Worm (Caenorhabditis elegans) whole organism, L1 larva: Measurements from ENCODE around the gene F58B4.2.
A peak's percentile ranks its signal among the peaks of the same experiment; 100 is the strongest.

ENCODE experiments used
- C04F5.9 ChIP-seq: sonication (generic microtip); optimal IDR thresholded peaks from 2 replicates; lab custom pipeline; 2016; ENCODE audit warnings: missing genetic modification characterization, missing compliant biosample characterization
- C16A3.4 ChIP-seq: fragments of 150-350 bp; optimal IDR thresholded peaks from 2 replicates; lab custom pipeline; 2014; ENCODE audit warnings: missing biosample characterization, missing genetic modification characterization
- C34B4.2 ChIP-seq: sonication (generic microtip); optimal IDR thresholded peaks from 2 replicates; lab custom pipeline; 2017; ENCODE audit warnings: mild to moderate bottlenecking, missing genetic modification characterization, missing compliant biosample characterization
- F16B12.6 ChIP-seq: fragments of 150-350 bp; optimal IDR thresholded peaks from 2 replicates; lab custom pipeline; 2014; ENCODE audit warnings: missing biosample characterization, missing genetic modification characterization
- aha-1 ChIP-seq: fragments of 150-350 bp; optimal IDR thresholded peaks from 2 replicates; lab custom pipeline; 2014; ENCODE audit warnings: missing biosample characterization, missing genetic modification characterization
- ama-1 ChIP-seq: fragments of 150-350 bp; optimal IDR thresholded peaks from 2 replicates; lab custom pipeline; 2014
- blmp-1 ChIP-seq: fragments of 150-350 bp; optimal IDR thresholded peaks from 2 replicates; lab custom pipeline; 2014; ENCODE audit warnings: missing biosample characterization, missing genetic modification characterization
- ceh-63 ChIP-seq: fragments of 200-800 bp; sonication (Bioruptor generic); optimal IDR thresholded peaks from 2 replicates; lab custom pipeline; 2018; ENCODE audit warnings: mild to moderate bottlenecking, missing genetic modification characterization, missing compliant biosample characterization
- ceh-8 ChIP-seq: fragments of 200-800 bp; sonication (Bioruptor generic); optimal IDR thresholded peaks from 2 replicates; lab custom pipeline; 2018; ENCODE audit warnings: mild to moderate bottlenecking, missing genetic modification characterization, moderate library complexity, missing compliant biosample characterization
- ceh-82 ChIP-seq, 3 experiments: fragments of 150-350 bp in 1 of 3; sonication (generic microtip) in 2 of 3; optimal IDR thresholded peaks; 2 replicates each; lab custom pipeline; 2014 to 2017; ENCODE audit warnings: missing biosample characterization in 3 of 3, missing genetic modification characterization in 3 of 3
- ceh-88 ChIP-seq: fragments of 200-800 bp; sonication (Bioruptor generic); IDR thresholded peaks from 2 replicates; pipeline ENCODE4 v1.3.6; 2022; ENCODE audit warnings: missing genetic modification characterization, missing compliant biosample characterization
- dpl-1 ChIP-seq, 3 experiments: fragments of 150-350 bp in 2 of 3; sonication (generic microtip) in 1 of 3; optimal IDR thresholded peaks; 2 replicates each; lab custom pipeline; 2014 to 2017; ENCODE audit warnings: missing biosample characterization in 3 of 3, missing genetic modification characterization in 3 of 3, missing genetic modification reagents in 3 of 3
- dsc-1 ChIP-seq: sonication (generic microtip); optimal IDR thresholded peaks from 2 replicates; lab custom pipeline; 2016; ENCODE audit warnings: mild to moderate bottlenecking, missing genetic modification characterization, missing compliant biosample characterization
- efl-1 ChIP-seq, 4 experiments: fragments of 150-350 bp; optimal IDR thresholded peaks in 3 of 4; peaks in 1 of 4; 1 replicate in 1 of 4; 2 replicates in 3 of 4; lab custom pipeline; 2014; ENCODE audit warnings: missing biosample characterization in 2 of 4, missing genetic modification characterization in 2 of 4, missing genetic modification reagents in 2 of 4
- egl-13 ChIP-seq: sonication (generic microtip); optimal IDR thresholded peaks from 2 replicates; lab custom pipeline; 2016; ENCODE audit warnings: missing genotype, missing genetic modification reagents, missing genetic modification characterization, missing compliant biosample characterization
- egl-27 ChIP-seq, 2 experiments: fragments of 150-350 bp in 1 of 2; sonication (generic microtip); optimal IDR thresholded peaks; 3 replicates each; lab custom pipeline; 2017 to 2018; ENCODE audit warnings: missing biosample characterization in 2 of 2, missing genetic modification characterization in 2 of 2, missing genetic modification reagents in 2 of 2
- elt-2 ChIP-seq: sonication (generic microtip); optimal IDR thresholded peaks from 2 replicates; lab custom pipeline; 2016; ENCODE audit warnings: missing genetic modification characterization, mild to moderate bottlenecking, inconsistent platforms, missing compliant biosample characterization, missing genetic modification reagents
- elt-3 ChIP-seq, 6 experiments: fragments of 150-350 bp in 1 of 6; sonication (generic microtip); optimal IDR thresholded peaks; 2 replicates each; lab custom pipeline; 2017 to 2018; ENCODE audit warnings: missing biosample characterization in 6 of 6, missing genetic modification characterization in 6 of 6, inconsistent platforms in 1 of 6
- fkh-10 ChIP-seq: sonication (generic microtip); optimal IDR thresholded peaks from 2 replicates; lab custom pipeline; 2017; ENCODE audit warnings: missing biosample characterization, missing genetic modification reagents, missing genetic modification characterization
- fkh-4 ChIP-seq: sonication (generic microtip); optimal IDR thresholded peaks from 2 replicates; lab custom pipeline; 2016; ENCODE audit warnings: missing compliant biosample characterization, missing genetic modification characterization, borderline replicate concordance
- fos-1 ChIP-seq: fragments of 150-350 bp; optimal IDR thresholded peaks from 2 replicates; lab custom pipeline; 2014; ENCODE audit warnings: missing biosample characterization, missing genetic modification characterization
- grh-1 ChIP-seq: fragments of 200-800 bp; sonication (Bioruptor generic); IDR thresholded peaks from 2 replicates; pipeline ENCODE4 v1.3.6; 2022; ENCODE audit warnings: missing genetic modification reagents, missing genetic modification characterization, missing compliant biosample characterization
- hlh-17 ChIP-seq: fragments of 200-800 bp; sonication (Bioruptor generic); optimal IDR thresholded peaks from 2 replicates; lab custom pipeline; 2018; ENCODE audit warnings: missing genetic modification characterization, mild to moderate bottlenecking, missing compliant biosample characterization, moderate library complexity, borderline replicate concordance
- hlh-4 ChIP-seq: sonication (generic microtip); optimal IDR thresholded peaks from 2 replicates; lab custom pipeline; 2016; ENCODE audit warnings: mild to moderate bottlenecking, missing genetic modification characterization, missing compliant biosample characterization
- irx-1 ChIP-seq: sonication (generic microtip); optimal IDR thresholded peaks from 2 replicates; lab custom pipeline; 2016; ENCODE audit warnings: missing genetic modification characterization, missing compliant biosample characterization
- jun-1 ChIP-seq: fragments of 150-350 bp; optimal IDR thresholded peaks from 2 replicates; lab custom pipeline; 2014; ENCODE audit warnings: missing biosample characterization, missing genetic modification reagents, missing genetic modification characterization
- lin-13 ChIP-seq: fragments of 150-350 bp; optimal IDR thresholded peaks from 2 replicates; lab custom pipeline; 2014; ENCODE audit warnings: missing biosample characterization, missing genetic modification reagents, missing genetic modification characterization
- lin-14 ChIP-seq: fragments of 200-800 bp; sonication (Bioruptor generic); optimal IDR thresholded peaks from 2 replicates; lab custom pipeline; 2018; ENCODE audit warnings: mild to moderate bottlenecking, missing genetic modification characterization, moderate library complexity, missing compliant biosample characterization
- lsy-2 ChIP-seq, 2 experiments: fragments of 150-350 bp; optimal IDR thresholded peaks; 2 replicates each; lab custom pipeline; 2014; ENCODE audit warnings: missing biosample characterization in 2 of 2, missing genetic modification characterization in 2 of 2
- mdl-1 ChIP-seq, 2 experiments: fragments of 150-350 bp; optimal IDR thresholded peaks; 2 replicates each; lab custom pipeline; 2014 to 2017; ENCODE audit warnings: missing biosample characterization in 2 of 2, missing genetic modification characterization in 2 of 2, inconsistent platforms in 1 of 2
- nhr-11 ChIP-seq: fragments of 150-350 bp; optimal IDR thresholded peaks from 2 replicates; lab custom pipeline; 2014; ENCODE audit warnings: missing biosample characterization, missing genetic modification characterization
- nhr-12 ChIP-seq: sonication (generic microtip); optimal IDR thresholded peaks from 2 replicates; lab custom pipeline; 2017; ENCODE audit warnings: missing biosample characterization, missing genetic modification characterization
- nhr-19 ChIP-seq: fragments of 200-800 bp; sonication (Bioruptor generic); conservative IDR thresholded peaks from 2 replicates; pipeline ENCODE4 v1.3.6; 2022; ENCODE audit warnings: missing genetic modification characterization, missing compliant biosample characterization
- nhr-71 ChIP-seq: sonication (generic microtip); optimal IDR thresholded peaks from 2 replicates; lab custom pipeline; 2016; ENCODE audit warnings: mild to moderate bottlenecking, missing genetic modification characterization, moderate library complexity, missing compliant biosample characterization
- nhr-77 ChIP-seq: fragments of 150-350 bp; optimal IDR thresholded peaks from 2 replicates; lab custom pipeline; 2014; ENCODE audit warnings: missing biosample characterization, missing genetic modification characterization
- nhr-84 ChIP-seq: sonication (generic microtip); optimal IDR thresholded peaks from 2 replicates; lab custom pipeline; 2017; ENCODE audit warnings: missing biosample characterization, missing genetic modification characterization
- nhr-90 ChIP-seq: sonication (generic microtip); optimal IDR thresholded peaks from 2 replicates; lab custom pipeline; 2016; ENCODE audit warnings: mild to moderate bottlenecking, missing genetic modification characterization, missing compliant biosample characterization; ENCODE audit not compliant: poor library complexity
- pag-3 ChIP-seq: sonication (generic microtip); optimal IDR thresholded peaks from 2 replicates; lab custom pipeline; 2017; ENCODE audit warnings: missing genetic modification characterization, mild to moderate bottlenecking, missing compliant biosample characterization, antibody characterized with exemption, borderline replicate concordance; ENCODE audit not compliant: insufficient read depth
- rnt-1 ChIP-seq: sonication (generic microtip); optimal IDR thresholded peaks from 2 replicates; lab custom pipeline; 2016; ENCODE audit warnings: mild to moderate bottlenecking, missing genetic modification characterization, moderate library complexity, missing compliant biosample characterization
- skn-1 ChIP-seq: fragments of 150-350 bp; optimal IDR thresholded peaks from 2 replicates; lab custom pipeline; 2014; ENCODE audit warnings: missing biosample characterization, missing genetic modification characterization
- snu-23 ChIP-seq: sonication (generic microtip); optimal IDR thresholded peaks from 2 replicates; lab custom pipeline; 2016; ENCODE audit warnings: missing genetic modification characterization, missing compliant biosample characterization
- sox-4 ChIP-seq: sonication (generic microtip); optimal IDR thresholded peaks from 2 replicates; lab custom pipeline; 2016; ENCODE audit warnings: missing genetic modification characterization, missing compliant biosample characterization
- sup-37 ChIP-seq: fragments of 200-800 bp; sonication (Bioruptor generic); optimal IDR thresholded peaks from 2 replicates; lab custom pipeline; 2018; ENCODE audit warnings: mild to moderate bottlenecking, missing genetic modification characterization, missing compliant biosample characterization
- tbx-2 ChIP-seq: sonication (generic microtip); optimal IDR thresholded peaks from 2 replicates; lab custom pipeline; 2016; ENCODE audit warnings: missing genetic modification characterization, missing compliant biosample characterization
- tlp-1 ChIP-seq: fragments of 150-350 bp; optimal IDR thresholded peaks from 2 replicates; lab custom pipeline; 2014; ENCODE audit warnings: missing biosample characterization, missing genetic modification characterization
- unc-62 ChIP-seq: fragments of 150-350 bp; optimal IDR thresholded peaks from 2 replicates; lab custom pipeline; 2014; ENCODE audit warnings: missing biosample characterization, missing genetic modification reagents, missing genetic modification characterization
- unc-86 ChIP-seq: sonication (generic microtip); optimal IDR thresholded peaks from 2 replicates; lab custom pipeline; 2016; ENCODE audit warnings: missing genetic modification characterization, missing compliant biosample characterization
- unc-98 ChIP-seq: fragments of 200-800 bp; sonication (Bioruptor generic); IDR thresholded peaks from 2 replicates; pipeline ENCODE4 v1.3.6; 2022; ENCODE audit warnings: missing genetic modification characterization, missing compliant biosample characterization
- xbp-1 ChIP-seq: sonication (generic microtip); optimal IDR thresholded peaks from 2 replicates; lab custom pipeline; 2016; ENCODE audit warnings: missing genetic modification characterization, missing compliant biosample characterization
- zip-4 ChIP-seq: fragments of 200-800 bp; sonication (Bioruptor generic); optimal IDR thresholded peaks from 2 replicates; lab custom pipeline; 2018; ENCODE audit warnings: mild to moderate bottlenecking, missing genetic modification characterization, moderate library complexity, missing compliant biosample characterization

Gene F58B4.2

ce11 chrV:10965501-10965900 lies 47.2 kb upstream of the F58B4.2 start, which contains the start of the genes ctf-4 and eef-1G (continued):
- TF ChIP-seq C34B4.2 = no peak
- TF ChIP-seq sup-37 (GFP tag; lab: Kevin White, UChicago) = peak; percentile 71
- peak; percentile 80 for TF ChIP-seq fkh-10 (GFP tag; lab: Kevin White, UChicago)
- TF ChIP-seq zip-4 (GFP tag; lab: Kevin White, UChicago) = peak; percentile 85

- TF ChIP-seq sup-37 (GFP tag; lab: Kevin White, UChicago) (peak; percentile 5), fkh-4 (peak; percentile 68), C16A3.4 (tag; lab: Kevin White, UChicago) (peak; percentile 50), nhr-90 (tag; lab: Kevin White, UChicago) (peak; percentile 9), unc-98 (GFP tag; lab: Robert Waterston, UW) (no peak), snu-23 (GFP tag; lab: Kevin White, UChicago) (peak; percentile 85), skn-1 (peak; percentile 37), grh-1 (GFP tag; lab: Robert Waterston, UW) (no peak), dsc-1 (tag; lab: Kevin White, UChicago) (peak; percentile 95), elt-3 (tag; optimal IDR thresholded peaks at IDR 0.05; lab: Kevin White, UChicago) (no peak), ceh-82 (tag; optimal IDR thresholded peaks at IDR 0.05; lab: Kevin White, UChicago) (peak in 1 of 3 experiments; percentile 25), egl-13 (tag; lab: Kevin White, UChicago) (peak; percentile 44), pag-3 (tag; lab: Kevin White, UChicago) (peak; percentile 5), lsy-2 (tag; optimal IDR thresholded peaks at IDR 0.05; lab: Kevin White, UChicago) (peak; percentile 46 to 61), dpl-1 (GFP tag; optimal IDR thresholded peaks at IDR 0.05; lab: Kevin White, UChicago) (peak in 2 of 3 experiments; percentile 23 to 42), nhr-19 (peak; percentile 99), irx-1 (peak; percentile 72), mdl-1 (tag; optimal IDR thresholded peaks at IDR 0.05; lab: Kevin White, UChicago) (peak in 1 of 2 experiments; percentile 53), ama-1 (lab: Kevin White, UChicago) (no peak), tbx-2 (tag; lab: Kevin White, UChicago) (peak; percentile 81), unc-62 (no peak), rnt-1 (tag; lab: Kevin White, UChicago) (peak; percentile 42), sox-4 (tag; lab: Kevin White, UChicago) (no peak), nhr-71 (tag; lab: Kevin White, UChicago) (peak; percentile 92), nhr-84 (no peak), unc-86 (peak; percentile 78), nhr-77 (tag; lab: Kevin White, UChicago) (peak; percentile 48), tlp-1 (tag; lab: Kevin White, UChicago) (no peak), nhr-11 (tag; lab: Kevin White, UChicago) (no peak), nhr-12 (no peak), ceh-88 (GFP tag; lab: Robert Waterston, UW) (no peak), hlh-17 (GFP tag; lab: Kevin White, UChicago) (no peak), lin-13 (GFP tag; lab: Kevin White, UChicago) (no peak), efl-1 (optimal IDR thresholded peaks at IDR 0.05; lab: Kevin White, UChicago) (peak; percentile 26 to 49), efl-1 (GFP tag; optimal IDR thresholded peaks at IDR 0.05 in 1 of 2; lab: Kevin White, UChicago) (peak; percentile 22 to 94), aha-1 (tag; lab: Kevin White, UChicago) (no peak), elt-2 (no peak), ceh-8 (GFP tag; lab: Kevin White, UChicago) (peak; percentile 74), ceh-63 (GFP tag; lab: Kevin White, UChicago) (no peak), hlh-4 (tag; lab: Kevin White, UChicago) (no peak), F16B12.6 (tag; lab: Kevin White, UChicago) (no peak), egl-27 (tag; optimal IDR thresholded peaks at IDR 0.05; lab: Kevin White, UChicago) (peak in 1 of 2 experiments; percentile 44), xbp-1 (tag; lab: Kevin White, UChicago) (peak; percentile 77), lin-14 (GFP tag; lab: Kevin White, UChicago) (peak; percentile 96), C04F5.9 (no peak), blmp-1 (tag; lab: Kevin White, UChicago) (peak; percentile 73), fos-1 (tag; lab: Kevin White, UChicago) (no peak), jun-1 (tag; lab: Kevin White, UChicago) (peak; percentile 15)
These were observed 43.2 kb upstream of the F58B4.2 start for ce11 chrV:10961448-10961870.
